Fruit fly (Drosophila melanogaster): ENCODE results near the gene CG7910.

Gene CG7910

DNA sequence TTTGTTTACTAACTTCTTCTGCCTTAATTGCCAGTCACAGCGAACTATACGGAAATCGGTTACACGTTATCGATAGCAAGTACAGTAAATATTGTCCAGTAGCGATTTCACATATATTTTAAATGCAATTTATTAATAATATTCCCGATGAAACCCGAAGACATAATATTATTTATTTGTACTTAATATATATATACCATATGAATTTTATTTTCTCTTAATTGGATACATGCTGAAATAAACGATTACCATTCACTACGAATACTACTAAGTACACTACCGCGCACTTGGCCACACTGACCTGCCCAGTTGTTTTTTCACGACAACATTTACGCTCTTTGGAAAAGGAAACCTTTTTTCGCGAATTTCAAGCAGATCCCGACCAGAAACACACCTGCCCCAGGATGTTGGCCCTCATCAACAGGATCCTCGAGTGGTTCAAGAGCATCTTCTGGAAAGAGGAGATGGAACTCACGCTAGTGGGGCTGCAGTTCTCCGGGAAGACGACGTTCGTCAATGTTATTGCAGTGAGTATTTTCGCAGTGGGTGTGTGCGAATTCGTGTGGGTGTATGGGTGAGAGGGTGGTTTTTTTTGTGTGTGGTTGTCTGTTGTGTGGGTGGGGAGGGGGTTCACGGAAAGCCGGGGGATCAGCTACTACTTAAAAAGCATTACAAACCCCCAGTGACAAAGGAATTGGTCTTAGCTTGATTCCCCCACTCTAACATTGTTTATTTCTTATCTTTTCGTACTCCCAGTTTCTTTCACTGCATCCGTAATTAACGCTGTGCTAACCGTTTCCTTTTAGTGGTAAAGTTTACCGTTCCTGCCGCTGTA, 39.5 kb downstream of the CG7910 start, which contains the start of the genes CG9667 and Arl8 (continued):
- TF ChIP-seq CG18476 (GFP tag; optimal IDR thresholded peaks at IDR 0.05) (peak; percentile 27), pho (GFP tag; optimal IDR thresholded peaks at IDR 0.05) (no peak), nom (GFP tag; optimal IDR thresholded peaks at IDR 0.05) (peak; percentile 17), prd (optimal IDR thresholded peaks at IDR 0.05) (no peak), prd (GFP tag; IDR thresholded peaks at IDR 0.05) (peak; percentile 80), Atf3 (GFP tag; optimal IDR thresholded peaks at IDR 0.05) (no peak), Sin3A (optimal IDR thresholded peaks at IDR 0.05) (peak; percentile 47), klu (GFP tag; IDR thresholded peaks at IDR 0.05) (peak; percentile 50), Atf6 (GFP tag; IDR thresholded peaks at IDR 0.05) (no peak; the same call in 1 of the 2 replicates), CG15479 (GFP tag; optimal IDR thresholded peaks at IDR 0.05) (no peak), H2.0 (GFP tag; IDR thresholded peaks at IDR 0.05) (peak; percentile 32; the same call in 1 of the 2 replicates), vvl (GFP tag; IDR thresholded peaks at IDR 0.05) (peak; percentile 68), caup (GFP tag; optimal IDR thresholded peaks at IDR 0.05; ENCODE audit: severe bottlenecking) (peak; percentile 47), CG7987 (GFP tag; optimal IDR thresholded peaks at IDR 0.05) (no peak), CG4360 (GFP tag; IDR thresholded peaks at IDR 0.05) (no peak), cg (GFP tag; optimal IDR thresholded peaks at IDR 0.05) (peak; percentile 71), ap (GFP tag; IDR thresholded peaks at IDR 0.05) (no peak), CG8478 (optimal IDR thresholded peaks at IDR 0.05) (no peak), emc (GFP tag; optimal IDR thresholded peaks at IDR 0.05) (no peak), HLHmδ (GFP tag; optimal IDR thresholded peaks at IDR 0.05) (no peak), Meics (GFP tag; optimal IDR thresholded peaks at IDR 0.05) (peak; percentile 67), CG12071 (GFP tag; optimal IDR thresholded peaks at IDR 0.05) (no peak), Ets97D (GFP tag; optimal IDR thresholded peaks at IDR 0.05) (peak; percentile 38), CG17361 (GFP tag; IDR thresholded peaks at IDR 0.05) (peak; percentile 89), Ravus (GFP tag; IDR thresholded peaks at IDR 0.05) (no peak), Doc3 (GFP tag; IDR thresholded peaks at IDR 0.05; ENCODE audit: partially characterized antibody) (0 out of 3 replicates have a peak, but pooled peaks have one; percentile 26), CG4328 (GFP tag; optimal IDR thresholded peaks at IDR 0.05) (peak; percentile 41), rib (GFP tag; IDR thresholded peaks at IDR 0.05) (no peak), ara (GFP tag; IDR thresholded peaks at IDR 0.05) (no peak), CG7839 (tag; optimal IDR thresholded peaks at IDR 0.05) (peak; percentile 74), Abd-B (GFP tag; optimal IDR thresholded peaks at IDR 0.05) (peak; percentile 82), CG14014 (GFP tag; IDR thresholded peaks at IDR 0.05) (0 out of 2 replicates have a peak, but pooled peaks have one; percentile 40), CG34376 (GFP tag; optimal IDR thresholded peaks at IDR 0.05) (peak; percentile 56), pan (optimal IDR thresholded peaks at IDR 0.05) (no peak), pan (GFP tag; optimal IDR thresholded peaks at IDR 0.05 in 1 of 2, IDR thresholded peaks at IDR 0.05 in 1 of 2) (peak in 1 of 2 experiments; percentile 54), ranshi (GFP tag; IDR thresholded peaks at IDR 0.05) (peak; percentile 70; the same call in 1 of the 2 replicates), CG13624 (GFP tag; optimal IDR thresholded peaks at IDR 0.05) (no peak), CG12299 (tag; optimal IDR thresholded peaks at IDR 0.05) (peak; percentile 65), unpg (GFP tag; optimal IDR thresholded peaks at IDR 0.05) (peak; percentile 62), zen2 (GFP tag; IDR thresholded peaks at IDR 0.05; ENCODE audit: partially characterized antibody) (no peak), Antp (GFP tag; optimal IDR thresholded peaks at IDR 0.05) (no peak), CG9609 (GFP tag; optimal IDR thresholded peaks at IDR 0.05) (no peak), CG4730 (GFP tag; IDR thresholded peaks at IDR 0.05) (0 out of 2 replicates have a peak, but pooled peaks have one; percentile 19), CG10209 (GFP tag; optimal IDR thresholded peaks at IDR 0.05) (peak; percentile 59), Blimp-1 (GFP tag; optimal IDR thresholded peaks at IDR 0.05) (peak; percentile 60), YL-1 (GFP tag; optimal IDR thresholded peaks at IDR 0.05) (peak; percentile 74), CG17359 (tag; optimal IDR thresholded peaks at IDR 0.05) (peak; percentile 57), CG34422 (GFP tag; IDR thresholded peaks at IDR 0.05) (peak; percentile 78), eve (GFP tag; optimal IDR thresholded peaks at IDR 0.05) (no peak), Spps (tag; optimal IDR thresholded peaks at IDR 0.05) (peak; percentile 5)
